Fruit fly (Drosophila melanogaster) whole organism, embryonic: ENCODE results near the gene CG32333.

Source experiments
- Aef1 ChIP-seq: fragments of 200-800 bp; sonication (Bioruptor generic); IDR thresholded peaks from 3 replicates; pipeline ENCODE4 v1.3.6; 2022; ENCODE audit warnings: missing biosample characterization, missing genetic modification characterization
- B-H2 ChIP-seq: fragments of 200-800 bp; sonication (Bioruptor generic); optimal IDR thresholded peaks from 2 replicates; lab custom pipeline; 2018; ENCODE audit warnings: missing biosample characterization, mild to moderate bottlenecking, missing genetic modification characterization
- Bteb2 ChIP-seq: fragments of 200-800 bp; sonication (Bioruptor generic); optimal IDR thresholded peaks from 2 replicates; lab custom pipeline; 2016; ENCODE audit warnings: missing biosample characterization, missing genetic modification characterization
- CG10147 ChIP-seq: fragments of 200-800 bp; sonication (Bioruptor generic); optimal IDR thresholded peaks from 2 replicates; lab custom pipeline; 2019; ENCODE audit warnings: missing biosample characterization, mild to moderate bottlenecking, missing genetic modification characterization, moderate library complexity
- CG10209 ChIP-seq: fragments of 200-800 bp; sonication (Bioruptor generic); optimal IDR thresholded peaks from 3 replicates; lab custom pipeline; 2017; ENCODE audit warnings: missing biosample characterization, mild to moderate bottlenecking, missing genetic modification characterization, missing genetic modification reagents
- CG1233 ChIP-seq: fragments of 200-800 bp; sonication (Bioruptor generic); optimal IDR thresholded peaks from 4 replicates; lab custom pipeline; 2018; ENCODE audit warnings: missing biosample characterization, mild to moderate bottlenecking, missing genetic modification characterization
- CG14050 ChIP-seq: fragments of 200-800 bp; sonication (Bioruptor generic); IDR thresholded peaks from 3 replicates; pipeline ENCODE4 v1.3.6; 2022; ENCODE audit warnings: missing biosample characterization, missing genetic modification characterization
- CG15514 ChIP-seq: fragments of 200-800 bp; sonication (Bioruptor generic); optimal IDR thresholded peaks from 3 replicates; lab custom pipeline; 2017; ENCODE audit warnings: missing biosample characterization, missing genetic modification characterization, mild to moderate bottlenecking, moderate library complexity, missing genetic modification reagents
- CG16813 ChIP-seq: fragments of 200-800 bp; sonication (Bioruptor generic); IDR thresholded peaks from 3 replicates; pipeline ENCODE4 v1.3.6; 2022; ENCODE audit warnings: missing biosample characterization, missing genetic modification characterization; ENCODE audit not compliant: partially characterized antibody
- CG18262 ChIP-seq: fragments of 200-800 bp; optimal IDR thresholded peaks from 3 replicates; lab custom pipeline; 2019; ENCODE audit warnings: missing biosample characterization, mild to moderate bottlenecking, missing genetic modification characterization, moderate library complexity
- CG2120 ChIP-seq: fragments of 200-800 bp; sonication (Bioruptor generic); optimal IDR thresholded peaks from 3 replicates; lab custom pipeline; 2016; ENCODE audit warnings: missing biosample characterization, missing genetic modification characterization
- CG2202 ChIP-seq: fragments of 200-800 bp; sonication (Bioruptor generic); optimal IDR thresholded peaks from 2 replicates; lab custom pipeline; 2018; ENCODE audit warnings: missing biosample characterization, mild to moderate bottlenecking, missing genetic modification characterization
- CG2712 ChIP-seq: fragments of 200-800 bp; optimal IDR thresholded peaks from 3 replicates; lab custom pipeline; 2019; ENCODE audit warnings: missing biosample characterization, mild to moderate bottlenecking, missing genetic modification characterization, moderate library complexity
- CG3065 ChIP-seq: fragments of 200-800 bp; sonication (Bioruptor generic); optimal IDR thresholded peaks from 2 replicates; lab custom pipeline; 2016; ENCODE audit warnings: missing biosample characterization, missing genetic modification characterization
- CG34376 ChIP-seq: fragments of 200-800 bp; sonication (Bioruptor generic); optimal IDR thresholded peaks from 2 replicates; lab custom pipeline; 2018; ENCODE audit warnings: missing biosample characterization, mild to moderate bottlenecking, missing genetic modification characterization
- CG4424 ChIP-seq: fragments of 200-800 bp; sonication (Bioruptor generic); optimal IDR thresholded peaks from 3 replicates; lab custom pipeline; 2016; ENCODE audit warnings: missing biosample characterization, missing genetic modification characterization
- CG5953 ChIP-seq: fragments of 200-800 bp; sonication (Bioruptor generic); IDR thresholded peaks from 2 replicates; pipeline ENCODE4 v1.3.6; 2022; ENCODE audit warnings: missing biosample characterization, missing genetic modification characterization
- CG7987 ChIP-seq: fragments of 200-800 bp; sonication (Bioruptor generic); optimal IDR thresholded peaks from 2 replicates; lab custom pipeline; 2018; ENCODE audit warnings: missing biosample characterization, mild to moderate bottlenecking, missing genetic modification characterization, moderate library complexity
- CG8765 ChIP-seq: fragments of 200-800 bp; sonication (Bioruptor generic); IDR thresholded peaks from 2 replicates; pipeline ENCODE4 v1.3.6; 2022; ENCODE audit warnings: missing biosample characterization, missing genetic modification characterization
- CG9876 ChIP-seq: fragments of 200-800 bp; sonication (Bioruptor generic); optimal IDR thresholded peaks from 2 replicates; lab custom pipeline; 2016; ENCODE audit warnings: missing biosample characterization, missing genetic modification characterization
- Chrac-16 ChIP-seq: fragments of 200-800 bp; sonication (Bioruptor generic); optimal IDR thresholded peaks from 3 replicates; lab custom pipeline; 2016; ENCODE audit warnings: missing biosample characterization, missing genetic modification characterization
- E2f1 ChIP-seq: fragments of 200-800 bp; sonication (Bioruptor generic); IDR thresholded peaks from 2 replicates; pipeline ENCODE4 v1.3.6; 2022; ENCODE audit warnings: missing biosample characterization, missing genetic modification characterization
- GATAe ChIP-seq: fragments of 200-800 bp; sonication (Bioruptor generic); conservative IDR thresholded peaks from 2 replicates; pipeline ENCODE4 v1.3.6; 2022; ENCODE audit warnings: missing biosample characterization, missing genetic modification characterization
- HLH3B ChIP-seq: fragments of 200-800 bp; sonication (Bioruptor generic); IDR thresholded peaks from 2 replicates; pipeline ENCODE4 v1.3.6; 2022; ENCODE audit warnings: missing biosample characterization, missing genetic modification characterization
- Lhr ChIP-seq: fragments of 200-800 bp; sonication (Bioruptor generic); optimal IDR thresholded peaks from 3 replicates; lab custom pipeline; 2017; ENCODE audit warnings: mild to moderate bottlenecking, missing biosample characterization, missing genetic modification reagents, missing genetic modification characterization
- Meics ChIP-seq: fragments of 200-800 bp; sonication (Bioruptor generic); optimal IDR thresholded peaks from 2 replicates; lab custom pipeline; 2017; ENCODE audit warnings: missing biosample characterization, mild to moderate bottlenecking, missing genetic modification characterization
- Myb ChIP-seq: fragments of 200-800 bp; sonication (Bioruptor generic); optimal IDR thresholded peaks from 2 replicates; lab custom pipeline; 2016; ENCODE audit warnings: missing biosample characterization, missing genetic modification characterization
- Rfx ChIP-seq: fragments of 200-800 bp; sonication (Bioruptor generic); IDR thresholded peaks from 2 replicates; pipeline ENCODE4 v1.3.6; 2022; ENCODE audit warnings: missing biosample characterization, missing genetic modification characterization
- Sox100B ChIP-seq: fragments of 200-800 bp; sonication (Bioruptor generic); optimal IDR thresholded peaks from 3 replicates; lab custom pipeline; 2018; ENCODE audit warnings: missing biosample characterization, mild to moderate bottlenecking, missing genetic modification characterization
- Trl ChIP-seq, 3 experiments: fragments of >200 bp in 2 of 3; fragments of 200-800 bp in 1 of 3; sonication (Bioruptor generic) in 1 of 3; optimal IDR thresholded peaks; 2 replicates in 1 of 3; 3 replicates in 2 of 3; lab custom pipeline; 2016 to 2017; ENCODE audit warnings: missing biosample characterization in 1 of 3, missing genetic modification characterization in 1 of 3
- YL-1 ChIP-seq: fragments of 200-800 bp; sonication (Bioruptor generic); optimal IDR thresholded peaks from 3 replicates; lab custom pipeline; 2017; ENCODE audit warnings: missing biosample characterization, mild to moderate bottlenecking, missing genetic modification characterization
- amos ChIP-seq: fragments of 200-800 bp; sonication (Bioruptor generic); IDR thresholded peaks from 2 replicates; pipeline ENCODE4 v1.3.6; 2022; ENCODE audit warnings: missing biosample characterization, missing genetic modification characterization; ENCODE audit not compliant: partially characterized antibody
- ash1 ChIP-seq: fragments of 200-800 bp; sonication (Bioruptor generic); optimal IDR thresholded peaks from 2 replicates; lab custom pipeline; 2018; ENCODE audit warnings: missing biosample characterization, mild to moderate bottlenecking, missing genetic modification characterization
- az2 ChIP-seq: fragments of 200-800 bp; sonication (Bioruptor generic); optimal IDR thresholded peaks from 3 replicates; lab custom pipeline; 2016; ENCODE audit warnings: missing biosample characterization, missing genetic modification characterization
- caup ChIP-seq: fragments of 200-800 bp; sonication (Bioruptor generic); optimal IDR thresholded peaks from 3 replicates; lab custom pipeline; 2017; ENCODE audit warnings: missing biosample characterization, mild to moderate bottlenecking, missing genetic modification characterization, moderate library complexity; ENCODE audit not compliant: severe bottlenecking
- chn ChIP-seq: fragments of 200-800 bp; sonication (Bioruptor generic); optimal IDR thresholded peaks from 2 replicates; lab custom pipeline; 2016; ENCODE audit warnings: missing biosample characterization, missing genetic modification characterization
- da ChIP-seq: fragments of 200-800 bp; sonication (Bioruptor generic); optimal IDR thresholded peaks from 2 replicates; lab custom pipeline; 2016; ENCODE audit warnings: missing biosample characterization, missing genetic modification characterization
- ems ChIP-seq: fragments of 200-800 bp; sonication (Bioruptor generic); optimal IDR thresholded peaks from 3 replicates; lab custom pipeline; 2016; ENCODE audit warnings: missing biosample characterization, missing genetic modification characterization
- ewg ChIP-seq: fragments of 200-800 bp; sonication (Bioruptor generic); optimal IDR thresholded peaks from 3 replicates; lab custom pipeline; 2017; ENCODE audit warnings: mild to moderate bottlenecking, missing biosample characterization, missing genetic modification reagents, missing genetic modification characterization
- grau ChIP-seq: fragments of 200-800 bp; optimal IDR thresholded peaks from 3 replicates; lab custom pipeline; 2019; ENCODE audit warnings: missing biosample characterization, mild to moderate bottlenecking, missing genetic modification characterization, moderate library complexity
- ham ChIP-seq: fragments of 200-800 bp; sonication (Bioruptor generic); IDR thresholded peaks from 2 replicates; pipeline ENCODE4 v1.3.6; 2022; ENCODE audit warnings: missing biosample characterization, missing genetic modification characterization
- luna ChIP-seq: fragments of 200-800 bp; sonication (Bioruptor generic); optimal IDR thresholded peaks from 2 replicates; lab custom pipeline; 2016; ENCODE audit warnings: missing biosample characterization, missing genetic modification characterization
- mam ChIP-seq: fragments of 200-800 bp; sonication (Bioruptor generic); optimal IDR thresholded peaks from 3 replicates; lab custom pipeline; 2016; ENCODE audit warnings: missing biosample characterization, missing genetic modification characterization
- nom ChIP-seq: fragments of 200-800 bp; sonication (Bioruptor generic); optimal IDR thresholded peaks from 2 replicates; lab custom pipeline; 2017; ENCODE audit warnings: missing biosample characterization, missing genetic modification characterization, mild to moderate bottlenecking, moderate library complexity, missing genetic modification reagents
- onecut ChIP-seq: fragments of 200-800 bp; sonication (Bioruptor generic); IDR thresholded peaks from 2 replicates; pipeline ENCODE4 v1.3.6; 2022; ENCODE audit warnings: missing biosample characterization, missing genetic modification characterization
- phol ChIP-seq: fragments of 200-800 bp; sonication (Bioruptor generic); optimal IDR thresholded peaks from 3 replicates; lab custom pipeline; 2018; ENCODE audit warnings: missing biosample characterization, mild to moderate bottlenecking, missing genetic modification characterization, moderate library complexity
- run ChIP-seq: fragments of 200-800 bp; sonication (Bioruptor generic); optimal IDR thresholded peaks from 3 replicates; lab custom pipeline; 2018; ENCODE audit warnings: missing biosample characterization, mild to moderate bottlenecking, missing genetic modification characterization
- seq ChIP-seq: fragments of 200-800 bp; sonication (Bioruptor generic); IDR thresholded peaks from 2 replicates; pipeline ENCODE4 v1.3.6; 2022; ENCODE audit warnings: missing biosample characterization, missing genetic modification characterization
- sna ChIP-seq: fragments of 200-800 bp; sonication (Bioruptor generic); IDR thresholded peaks from 2 replicates; pipeline ENCODE4 v1.3.6; 2022; ENCODE audit warnings: missing biosample characterization, missing genetic modification characterization; ENCODE audit not compliant: partially characterized antibody
- tap ChIP-seq: fragments of 200-800 bp; optimal IDR thresholded peaks from 3 replicates; lab custom pipeline; 2019; ENCODE audit warnings: missing biosample characterization, mild to moderate bottlenecking, missing genetic modification characterization, moderate library complexity
- tx ChIP-seq: fragments of 200-800 bp; sonication (Bioruptor generic); optimal IDR thresholded peaks from 2 replicates; lab custom pipeline; 2016; ENCODE audit warnings: missing biosample characterization, missing genetic modification characterization

CG32333 gene

dm6 chr3L:1295693-1296092 lies 19.9 kb downstream of the CG32333 start, which contains the start of gene Rabex-5 (continued):
- TF ChIP-seq CG7987 (peak; percentile 45), phol (tag; lab: Kevin White, UChicago) (peak; percentile 32), ewg (GFP tag; lab: Kevin White, UChicago) (no peak), Lhr (GFP tag; lab: Kevin White, UChicago) (peak; percentile 94), run (no peak), GATAe (GFP tag; lab: Robert Waterston, UW) (no peak), CG2202 (tag; lab: Kevin White, UChicago) (no peak), ems (GFP tag; lab: Kevin White, UChicago) (peak; percentile 14), az2 (peak; percentile 35), CG1233 (GFP tag; lab: Kevin White, UChicago) (no peak), CG14050 (GFP tag; lab: Robert Waterston, UW) (no peak), E2f1 (GFP tag; lab: Robert Waterston, UW) (no peak), HLH3B (GFP tag; lab: Robert Waterston, UW) (0 out of 2 replicates have a peak, but pooled peaks have one; percentile 22), Rfx (GFP tag; lab: Robert Waterston, UW) (peak; percentile 63), CG4424 (peak; percentile 19), ash1 (no peak), CG10209 (peak; percentile 2), CG9876 (peak; percentile 17), seq (GFP tag; lab: Robert Waterston, UW) (no peak), CG10147 (GFP tag; lab: Kevin White, UChicago) (peak; percentile 6), Meics (GFP tag; lab: Kevin White, UChicago) (peak; percentile 14), CG16813 (GFP tag; lab: Robert Waterston, UW) (peak; percentile 80), CG3065 (GFP tag; lab: Kevin White, UChicago) (peak; percentile 11), nom (peak; percentile 9), CG2712 (tag; lab: Kevin White, UChicago) (peak; percentile 39), onecut (no peak), Bteb2 (GFP tag; lab: Kevin White, UChicago) (peak; percentile 36), tap (tag; lab: Kevin White, UChicago) (no peak), CG34376 (GFP tag; lab: Kevin White, UChicago) (peak; percentile 34), grau (tag; lab: Kevin White, UChicago) (peak; percentile 36), B-H2 (GFP tag; lab: Kevin White, UChicago) (no peak), Sox100B (no peak), sna (GFP tag; lab: Robert Waterston, UW) (peak; percentile 75), CG5953 (GFP tag; lab: Robert Waterston, UW) (no peak), amos (GFP tag; lab: Robert Waterston, UW) (peak; percentile 92), Myb (GFP tag; lab: Kevin White, UChicago) (peak; percentile 46), tx (GFP tag; lab: Kevin White, UChicago) (peak; percentile 21), Aef1 (no peak), caup (GFP tag; lab: Kevin White, UChicago) (no peak), YL-1 (peak; percentile 62), CG8765 (GFP tag; lab: Robert Waterston, UW) (no peak), CG18262 (peak; percentile 19), CG2120 (GFP tag; lab: Kevin White, UChicago) (peak; percentile 77), CG15514 (GFP tag; lab: Kevin White, UChicago) (peak; percentile 100), mam (GFP tag; lab: Kevin White, UChicago) (peak; percentile 54), da (no peak), chn (peak; percentile 37), ham (no peak), Chrac-16 (GFP tag; lab: Kevin White, UChicago) (peak; percentile 3), Trl (optimal IDR thresholded peaks at IDR 0.05; lab: Kevin White, UChicago) (no peak), Trl (GFP tag; optimal IDR thresholded peaks at IDR 0.05; lab: Kevin White, UChicago) (peak; percentile 15), luna (no peak)
